Worm (Caenorhabditis elegans): Measurements from ENCODE around the gene rhi-1.

The rhi-1 gene

DNA sequence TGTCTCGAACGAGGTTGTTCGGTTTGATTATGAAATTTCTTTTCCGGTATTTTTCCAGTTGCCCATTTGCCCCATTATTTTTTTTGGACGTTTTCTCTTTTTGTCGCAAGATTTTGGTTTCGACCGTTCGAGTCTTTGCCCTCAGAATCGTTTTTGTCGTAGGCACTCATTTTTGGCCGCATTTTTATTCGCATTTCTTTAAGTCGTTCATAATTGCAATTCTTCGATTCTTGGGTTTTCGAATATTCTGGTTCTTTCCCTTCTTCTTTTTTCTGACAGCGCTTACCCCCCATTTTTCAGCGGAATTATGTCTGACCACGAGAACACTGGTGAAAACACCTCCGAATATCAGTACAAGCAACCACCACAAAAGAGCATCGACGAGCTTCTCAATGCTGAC lies at the start of gene rhi-1:
rhi-1 (plus strand) TSS at position 301 of the 400 bp plus-strand sequence.
- TF ChIP-seq unc-62 (GFP tag; optimal IDR thresholded peaks at IDR 0.05) (no peak), snpc-4 (tag; optimal IDR thresholded peaks at IDR 0.05) (no peak), nhr-12 (tag; optimal IDR thresholded peaks at IDR 0.05) (no peak), nhr-2 (tag; optimal IDR thresholded peaks at IDR 0.05) (no peak), elt-1 (tag; optimal IDR thresholded peaks at IDR 0.05; ENCODE audit: borderline replicate concordance, insufficient read depth) (no peak), ham-2 (GFP tag; optimal IDR thresholded peaks at IDR 0.05) (no peak), sptf-1 (tag; optimal IDR thresholded peaks at IDR 0.05) (no peak), lsy-2 (tag; optimal IDR thresholded peaks at IDR 0.05) (no peak), ceh-39 (tag; optimal IDR thresholded peaks at IDR 0.05) (no peak), lin-13 (tag; optimal IDR thresholded peaks at IDR 0.05) (no peak), nhr-237 (tag; optimal IDR thresholded peaks at IDR 0.05) (no peak), ceh-83 (GFP tag; optimal IDR thresholded peaks at IDR 0.05) (no peak)

DNA sequence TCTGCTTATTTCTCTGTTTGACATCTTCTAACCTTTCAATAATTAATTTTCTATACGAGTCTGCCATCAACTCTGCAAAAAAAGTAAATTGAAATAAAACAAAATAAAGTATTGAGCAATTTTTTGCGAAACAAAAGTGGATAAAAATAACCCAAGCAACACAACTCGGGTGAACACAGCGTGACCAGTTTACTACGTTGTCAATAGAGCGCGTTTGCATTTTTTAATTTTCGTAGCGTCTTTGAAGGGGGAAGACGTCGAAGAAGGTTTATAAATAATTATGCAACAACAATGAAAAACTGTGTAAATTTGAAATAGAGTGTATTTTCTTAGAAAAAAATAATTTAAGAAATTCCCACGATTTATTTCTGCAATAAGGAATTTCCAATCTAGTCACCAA lies 45.9 kb upstream of the rhi-1 start, which contains the start of gene atg-16.1:
atg-16.1 (minus strand) TSS at position 76 of the 400 bp plus-strand sequence.
- TF ChIP-seq nhr-28 (tag; optimal IDR thresholded peaks at IDR 0.05) (no peak), unc-120 (tag; optimal IDR thresholded peaks at IDR 0.05; ENCODE audit: poor library complexity, severe bottlenecking) (no peak), blmp-1 (tag; optimal IDR thresholded peaks at IDR 0.05) (no peak), lsy-2 (tag; optimal IDR thresholded peaks at IDR 0.05) (peak; percentile 44), snpc-4 (tag; optimal IDR thresholded peaks at IDR 0.05) (no peak), nhr-237 (tag; optimal IDR thresholded peaks at IDR 0.05) (no peak), lin-13 (tag; optimal IDR thresholded peaks at IDR 0.05) (no peak), ceh-39 (tag; optimal IDR thresholded peaks at IDR 0.05) (no peak), nhr-76 (tag; optimal IDR thresholded peaks at IDR 0.05) (no peak), flh-1 (GFP tag; optimal IDR thresholded peaks at IDR 0.05) (no peak), cnd-1 (tag; optimal IDR thresholded peaks at IDR 0.05) (no peak), ceh-83 (GFP tag; optimal IDR thresholded peaks at IDR 0.05) (no peak), nhr-2 (tag; optimal IDR thresholded peaks at IDR 0.05) (peak; percentile 3), ztf-11 (tag; optimal IDR thresholded peaks at IDR 0.05) (no peak), ces-1 (GFP tag; optimal IDR thresholded peaks at IDR 0.05) (peak; percentile 13), mep-1 (tag; optimal IDR thresholded peaks at IDR 0.05) (peak; percentile 59), nhr-12 (tag; optimal IDR thresholded peaks at IDR 0.05) (no peak), sptf-1 (tag; optimal IDR thresholded peaks at IDR 0.05) (no peak)

- TF ChIP-seq nhr-28 (tag; optimal IDR thresholded peaks at IDR 0.05): no peak
- no peak for TF ChIP-seq bed-3 (GFP tag; optimal IDR thresholded peaks at IDR 0.05)
- no peak for TF ChIP-seq ham-2 (GFP tag; optimal IDR thresholded peaks at IDR 0.05)
- TF ChIP-seq lin-13 (tag; optimal IDR thresholded peaks at IDR 0.05): no peak
- TF ChIP-seq lsy-2 (tag; optimal IDR thresholded peaks at IDR 0.05): no peak
- TF ChIP-seq ceh-83 (GFP tag; optimal IDR thresholded peaks at IDR 0.05): no peak
- no peak for TF ChIP-seq elt-3 (tag; optimal IDR thresholded peaks at IDR 0.05)
- TF ChIP-seq mep-1 (tag; optimal IDR thresholded peaks at IDR 0.05): no peak
- no peak for TF ChIP-seq snpc-4 (tag; optimal IDR thresholded peaks at IDR 0.05)
- no peak for TF ChIP-seq unc-39 (tag; optimal IDR thresholded peaks at IDR 0.05)
- TF ChIP-seq mab-5 (tag; optimal IDR thresholded peaks at IDR 0.05): no peak
- no peak for TF ChIP-seq flh-1 (GFP tag; optimal IDR thresholded peaks at IDR 0.05)
- no peak for TF ChIP-seq nhr-76 (tag; optimal IDR thresholded peaks at IDR 0.05)
- no peak for TF ChIP-seq hlh-1 (tag; optimal IDR thresholded peaks at IDR 0.05)
- no peak for TF ChIP-seq nhr-2 (tag; optimal IDR thresholded peaks at IDR 0.05)
- no peak for TF ChIP-seq nhr-237 (tag; optimal IDR thresholded peaks at IDR 0.05)
- no peak for TF ChIP-seq elt-1 (tag; optimal IDR thresholded peaks at IDR 0.05; ENCODE audit: borderline replicate concordance, insufficient read depth)
Observed at ce11 chrX:4464367-4464766, 43.9 kb upstream of the rhi-1 start.

ce11 chrX:4466218-4466617 lies 42.1 kb upstream of the rhi-1 start, which contains the start of gene nmur-3:
Gene nmur-3 (plus strand): TSS chrX:4466518.
- no peak for TF ChIP-seq sptf-1 (tag; optimal IDR thresholded peaks at IDR 0.05)
- no peak for TF ChIP-seq flh-1 (GFP tag; optimal IDR thresholded peaks at IDR 0.05)
- no peak for TF ChIP-seq mls-2 (tag; optimal IDR thresholded peaks at IDR 0.05)
- TF ChIP-seq lin-32 (GFP tag; optimal IDR thresholded peaks at IDR 0.05): no peak
- TF ChIP-seq nhr-76 (tag; optimal IDR thresholded peaks at IDR 0.05): no peak

ce11 chrX:4469297-4469816 lies 39.0 kb upstream of the rhi-1 start, which contains the start of gene asb-2:
Gene asb-2 (plus strand): TSS chrX:4469766.
- TF ChIP-seq sem-2 (GFP tag; optimal IDR thresholded peaks at IDR 0.05): no peak
- TF ChIP-seq unc-62 (GFP tag; optimal IDR thresholded peaks at IDR 0.05): peak; percentile 65
- TF ChIP-seq nhr-237 (tag; optimal IDR thresholded peaks at IDR 0.05): peak; percentile 77
- TF ChIP-seq unc-120 (tag; optimal IDR thresholded peaks at IDR 0.05; ENCODE audit: poor library complexity, severe bottlenecking): peak; percentile 44
- peak; percentile 34 for TF ChIP-seq ces-1 (GFP tag; optimal IDR thresholded peaks at IDR 0.05)
- peak; percentile 78 for TF ChIP-seq lsy-2 (tag; optimal IDR thresholded peaks at IDR 0.05)
- peak; percentile 88 for TF ChIP-seq pha-4 (tag; optimal IDR thresholded peaks at IDR 0.05)
- TF ChIP-seq ceh-39 (tag; optimal IDR thresholded peaks at IDR 0.05): peak; percentile 39
- TF ChIP-seq hlh-1 (tag; optimal IDR thresholded peaks at IDR 0.05): peak; percentile 61
- TF ChIP-seq snpc-4 (tag; optimal IDR thresholded peaks at IDR 0.05): no peak
- peak; percentile 89 for TF ChIP-seq lin-13 (tag; optimal IDR thresholded peaks at IDR 0.05)
- peak; percentile 95 for TF ChIP-seq mep-1 (tag; optimal IDR thresholded peaks at IDR 0.05)
- TF ChIP-seq nhr-12 (tag; optimal IDR thresholded peaks at IDR 0.05): no peak

All from whole organism, mixed stage, embryonic.